Fruit fly (Drosophila melanogaster) whole organism, pupa: ENCODE measurements around the gene Ten-a.

Experiments used
- CG34367 ChIP-seq: fragments of 200-800 bp; sonication (Bioruptor generic); optimal IDR thresholded peaks from 2 replicates; lab custom pipeline; 2018; ENCODE audit warnings: missing biosample characterization, mild to moderate bottlenecking, missing genetic modification characterization
- CG8159 ChIP-seq: fragments of 200-800 bp; sonication (Bioruptor generic); optimal IDR thresholded peaks from 3 replicates; lab custom pipeline; 2018; ENCODE audit warnings: missing biosample characterization, mild to moderate bottlenecking, missing genetic modification characterization, moderate library complexity
- CG8301 ChIP-seq: fragments of 200-800 bp; sonication (Bioruptor generic); optimal IDR thresholded peaks from 2 replicates; lab custom pipeline; 2018; ENCODE audit warnings: missing biosample characterization, mild to moderate bottlenecking, missing genetic modification characterization
- D1 ChIP-seq: fragments of 200-800 bp; sonication (Bioruptor generic); optimal IDR thresholded peaks from 2 replicates; lab custom pipeline; 2018; ENCODE audit warnings: missing biosample characterization, mild to moderate bottlenecking, missing genetic modification characterization, moderate library complexity
- EcR ChIP-seq: fragments of 200-800 bp; sonication (Bioruptor generic); optimal IDR thresholded peaks from 3 replicates; lab custom pipeline; 2019; ENCODE audit warnings: missing biosample characterization, missing genetic modification characterization, mild to moderate bottlenecking, moderate library complexity, missing genetic modification reagents
- Snoo ChIP-seq: fragments of 200-800 bp; sonication (Bioruptor generic); optimal IDR thresholded peaks from 3 replicates; lab custom pipeline; 2017; ENCODE audit warnings: missing biosample characterization, mild to moderate bottlenecking, missing genetic modification characterization, inconsistent platforms

dm6 chrX:12119349-12119748, 75.9 kb downstream of the Ten-a start:
- TF ChIP-seq EcR, result no peak
- TF ChIP-seq CG34367 (tag; lab: Kevin White, UChicago), result no peak
- no peak for TF ChIP-seq CG8301 (tag; lab: Kevin White, UChicago)
- TF ChIP-seq CG8159 (tag; lab: Kevin White, UChicago), result no peak
- TF ChIP-seq D1 (tag; lab: Kevin White, UChicago), result no peak
- no peak for TF ChIP-seq Snoo (tag; lab: Kevin White, UChicago)
